Fruit fly (Drosophila melanogaster) whole organism, embryonic: ENCODE data around the gene CG42296.
A peak's percentile ranks its signal among the peaks of the same experiment; 100 is the strongest.

Experiments
- ATbp ChIP-seq: fragments of 200-800 bp; sonication (Bioruptor generic); optimal IDR thresholded peaks from 2 replicates; lab custom pipeline; 2017; ENCODE audit warnings: missing biosample characterization, mild to moderate bottlenecking, missing genetic modification characterization, missing genetic modification reagents
- Aef1 ChIP-seq: fragments of 200-800 bp; sonication (Bioruptor generic); IDR thresholded peaks from 3 replicates; pipeline ENCODE4 v1.3.6; 2022; ENCODE audit warnings: missing biosample characterization, missing genetic modification characterization
- Atf6 ChIP-seq: fragments of 200-800 bp; sonication (Bioruptor generic); IDR thresholded peaks from 2 replicates; pipeline ENCODE4 v1.3.6; 2022; ENCODE audit warnings: missing biosample characterization, missing genetic modification characterization
- B-H1 ChIP-seq: fragments of 200-800 bp; sonication (Bioruptor generic); IDR thresholded peaks from 3 replicates; pipeline ENCODE4 v1.3.6; 2022; ENCODE audit warnings: missing biosample characterization, missing genetic modification characterization
- Bdp1 ChIP-seq: fragments of 200-800 bp; sonication (Bioruptor generic); optimal IDR thresholded peaks from 3 replicates; lab custom pipeline; 2016; ENCODE audit warnings: missing biosample characterization, missing genetic modification characterization
- CG11093 ChIP-seq: fragments of 200-800 bp; sonication (Bioruptor generic); IDR thresholded peaks from 3 replicates; pipeline ENCODE4 v1.3.6; 2022; ENCODE audit warnings: missing biosample characterization, missing genetic modification characterization
- CG14050 ChIP-seq: fragments of 200-800 bp; sonication (Bioruptor generic); IDR thresholded peaks from 3 replicates; pipeline ENCODE4 v1.3.6; 2022; ENCODE audit warnings: missing biosample characterization, missing genetic modification characterization
- CG14710 ChIP-seq: fragments of 200-800 bp; sonication (Bioruptor generic); optimal IDR thresholded peaks from 3 replicates; lab custom pipeline; 2019; ENCODE audit warnings: missing biosample characterization, mild to moderate bottlenecking, missing genetic modification characterization, moderate library complexity
- CG16863 ChIP-seq: fragments of 200-800 bp; sonication (Bioruptor generic); optimal IDR thresholded peaks from 3 replicates; lab custom pipeline; 2016; ENCODE audit warnings: missing biosample characterization, missing genetic modification characterization
- CG1832 ChIP-seq: fragments of 200-800 bp; sonication (Bioruptor generic); optimal IDR thresholded peaks from 2 replicates; lab custom pipeline; 2017; ENCODE audit warnings: missing biosample characterization, mild to moderate bottlenecking, missing genetic modification characterization, inconsistent platforms
- CG18764 ChIP-seq: fragments of 200-800 bp; sonication (Bioruptor generic); optimal IDR thresholded peaks from 3 replicates; lab custom pipeline; 2016; ENCODE audit warnings: missing biosample characterization, missing genetic modification characterization
- CG2202 ChIP-seq: fragments of 200-800 bp; sonication (Bioruptor generic); optimal IDR thresholded peaks from 2 replicates; lab custom pipeline; 2018; ENCODE audit warnings: missing biosample characterization, mild to moderate bottlenecking, missing genetic modification characterization
- CG31365 ChIP-seq: fragments of 200-800 bp; sonication (Bioruptor generic); optimal IDR thresholded peaks from 2 replicates; lab custom pipeline; 2018; ENCODE audit warnings: missing biosample characterization, mild to moderate bottlenecking, missing genetic modification characterization
- CG7357 ChIP-seq: fragments of 200-800 bp; sonication (Bioruptor generic); IDR thresholded peaks from 3 replicates; pipeline ENCODE4 v1.3.6; 2022; ENCODE audit warnings: missing biosample characterization, missing genetic modification characterization
- CG9797 ChIP-seq: fragments of 200-800 bp; sonication (Bioruptor generic); optimal IDR thresholded peaks from 3 replicates; lab custom pipeline; 2018; ENCODE audit warnings: missing biosample characterization, mild to moderate bottlenecking, missing genetic modification characterization
- CTCF ChIP-seq: fragments of 200-800 bp; sonication (Bioruptor generic); optimal IDR thresholded peaks from 2 replicates; lab custom pipeline; 2017; ENCODE audit warnings: missing biosample characterization, mild to moderate bottlenecking, missing genetic modification characterization, moderate library complexity
- CkIIα-i1 ChIP-seq: fragments of 200-800 bp; sonication (Bioruptor generic); IDR thresholded peaks from 2 replicates; pipeline ENCODE4 v1.3.6; 2022; ENCODE audit warnings: missing biosample characterization, missing genetic modification characterization
- Dad ChIP-seq: fragments of 200-800 bp; sonication (Bioruptor generic); optimal IDR thresholded peaks from 3 replicates; lab custom pipeline; 2016; ENCODE audit warnings: missing biosample characterization, missing genetic modification characterization
- E2f1 ChIP-seq: fragments of 200-800 bp; sonication (Bioruptor generic); IDR thresholded peaks from 2 replicates; pipeline ENCODE4 v1.3.6; 2022; ENCODE audit warnings: missing biosample characterization, missing genetic modification characterization
- Jarid2 ChIP-seq: fragments of 200-800 bp; sonication (Bioruptor generic); optimal IDR thresholded peaks from 3 replicates; lab custom pipeline; 2017; ENCODE audit warnings: mild to moderate bottlenecking, missing biosample characterization, missing genetic modification reagents, missing genetic modification characterization
- Med ChIP-seq: fragments of 200-800 bp; sonication (Bioruptor generic); peaks from one replicate; lab custom pipeline; 2016; ENCODE audit warnings: missing biosample characterization, missing genetic modification characterization, mild to moderate bottlenecking, inconsistent platforms, moderate library complexity
- NC2β ChIP-seq: fragments of 200-800 bp; sonication (Bioruptor generic); optimal IDR thresholded peaks from 2 replicates; lab custom pipeline; 2016; ENCODE audit warnings: missing biosample characterization, missing genetic modification characterization
- Taf1 ChIP-seq: fragments of 200-800 bp; sonication (Bioruptor generic); IDR thresholded peaks from 2 replicates; pipeline ENCODE4 v1.3.6; 2022; ENCODE audit warnings: missing biosample characterization, missing genetic modification characterization
- abd-A ChIP-seq: fragments of 200-800 bp; sonication (Bioruptor generic); optimal IDR thresholded peaks from 3 replicates; lab custom pipeline; 2019; ENCODE audit warnings: missing biosample characterization, mild to moderate bottlenecking, missing genetic modification characterization, moderate library complexity
- bsh ChIP-seq, 2 experiments: fragments of 200-800 bp; sonication (Bioruptor generic); optimal IDR thresholded peaks; 2 replicates each; lab custom pipeline; 2017 to 2018; ENCODE audit warnings: mild to moderate bottlenecking in 2 of 2, missing biosample characterization in 2 of 2, missing genetic modification characterization in 2 of 2, moderate library complexity in 1 of 2
- cas ChIP-seq: fragments of 200-800 bp; sonication (Bioruptor generic); IDR thresholded peaks from 2 replicates; pipeline ENCODE4 v1.3.6; 2022; ENCODE audit warnings: missing biosample characterization, missing genetic modification characterization
- chif ChIP-seq, 2 experiments: fragments of 200-800 bp; sonication (Bioruptor generic); optimal IDR thresholded peaks; 3 replicates each; lab custom pipeline; 2016; ENCODE audit warnings: missing biosample characterization in 2 of 2, missing genetic modification characterization in 2 of 2
- chinmo ChIP-seq: fragments of 200-800 bp; sonication (Bioruptor generic); IDR thresholded peaks from 4 replicates; pipeline ENCODE4 v1.3.6; 2022; ENCODE audit warnings: missing biosample characterization, missing genetic modification characterization; ENCODE audit not compliant: partially characterized antibody
- cwo ChIP-seq: fragments of 200-800 bp; sonication (Bioruptor generic); optimal IDR thresholded peaks from 3 replicates; lab custom pipeline; 2017; ENCODE audit warnings: missing biosample characterization, missing genetic modification characterization, mild to moderate bottlenecking, moderate library complexity, missing genetic modification reagents
- dmrt99B ChIP-seq: fragments of 200-800 bp; sonication (Bioruptor generic); optimal IDR thresholded peaks from 2 replicates; lab custom pipeline; 2018; ENCODE audit warnings: missing biosample characterization, mild to moderate bottlenecking, missing genetic modification characterization, moderate library complexity
- esg ChIP-seq: fragments of 200-800 bp; sonication (Bioruptor generic); conservative IDR thresholded peaks from 2 replicates; pipeline ENCODE4 v1.3.6; 2022; ENCODE audit warnings: missing biosample characterization, missing genetic modification characterization
- eyg ChIP-seq: fragments of 200-800 bp; sonication (Bioruptor generic); optimal IDR thresholded peaks from 3 replicates; lab custom pipeline; 2016; ENCODE audit warnings: missing biosample characterization, missing genetic modification characterization
- gce ChIP-seq: fragments of 200-800 bp; sonication (Bioruptor generic); IDR thresholded peaks from 3 replicates; pipeline ENCODE4 v1.3.6; 2022; ENCODE audit warnings: missing biosample characterization, missing genetic modification characterization
- grn ChIP-seq: fragments of 200-800 bp; sonication (Bioruptor generic); optimal IDR thresholded peaks from 3 replicates; lab custom pipeline; 2017; ENCODE audit warnings: missing biosample characterization, missing genetic modification characterization
- inv ChIP-seq: fragments of 200-800 bp; sonication (Bioruptor generic); IDR thresholded peaks from 2 replicates; pipeline ENCODE4 v1.3.6; 2022; ENCODE audit warnings: missing biosample characterization, missing genetic modification characterization; ENCODE audit not compliant: partially characterized antibody
- kay ChIP-seq: fragments of 200-800 bp; sonication (Bioruptor generic); optimal IDR thresholded peaks from 2 replicates; lab custom pipeline; 2016; ENCODE audit warnings: missing biosample characterization, missing genetic modification characterization
- kni ChIP-seq: fragments of 200-800 bp; sonication (Bioruptor generic); optimal IDR thresholded peaks from 3 replicates; lab custom pipeline; 2017; ENCODE audit warnings: mild to moderate bottlenecking, missing biosample characterization, missing genetic modification reagents, missing genetic modification characterization
- lola ChIP-seq, 3 experiments: fragments of >200 bp in 2 of 3; fragments of 200-800 bp in 1 of 3; sonication (Bioruptor generic) in 1 of 3; optimal IDR thresholded peaks; 2 replicates each; lab custom pipeline; 2017 to 2019; ENCODE audit warnings: missing biosample characterization in 3 of 3, missing genetic modification characterization in 3 of 3, mild to moderate bottlenecking in 1 of 3, moderate library complexity in 1 of 3
- nerfin-2 ChIP-seq: fragments of 200-800 bp; sonication (Bioruptor generic); IDR thresholded peaks from 2 replicates; pipeline ENCODE4 v1.3.6; 2022; ENCODE audit warnings: missing biosample characterization, missing genetic modification characterization; ENCODE audit not compliant: partially characterized antibody
- nmo ChIP-seq: fragments of 200-800 bp; sonication (Bioruptor generic); optimal IDR thresholded peaks from 2 replicates; lab custom pipeline; 2018; ENCODE audit warnings: missing biosample characterization, mild to moderate bottlenecking, missing genetic modification characterization, moderate library complexity
- oc ChIP-seq: fragments of 200-800 bp; sonication (Bioruptor generic); optimal IDR thresholded peaks from 2 replicates; lab custom pipeline; 2018; ENCODE audit warnings: missing biosample characterization, mild to moderate bottlenecking, missing genetic modification characterization, moderate library complexity
- pzg ChIP-seq: fragments of 200-800 bp; sonication (Bioruptor generic); optimal IDR thresholded peaks from 3 replicates; lab custom pipeline; 2018; ENCODE audit warnings: missing biosample characterization, mild to moderate bottlenecking, missing genetic modification characterization, moderate library complexity
- rib ChIP-seq: fragments of 200-800 bp; sonication (Bioruptor generic); IDR thresholded peaks from 2 replicates; pipeline ENCODE4 v1.3.6; 2022; ENCODE audit warnings: missing biosample characterization, missing genetic modification characterization
- scrt ChIP-seq: fragments of 200-800 bp; sonication (Bioruptor generic); optimal IDR thresholded peaks from 2 replicates; lab custom pipeline; 2018; ENCODE audit warnings: missing biosample characterization, mild to moderate bottlenecking, missing genetic modification characterization, moderate library complexity
- sens ChIP-seq: fragments of 200-800 bp; sonication (Bioruptor generic); peaks from one replicate; lab custom pipeline; 2016; ENCODE audit warnings: missing biosample characterization, missing genetic modification characterization
- tll ChIP-seq, 2 experiments: fragments of 200-800 bp in 1 of 2; fragments of >200 bp in 1 of 2; sonication (Bioruptor generic) in 1 of 2; optimal IDR thresholded peaks; 2 replicates each; lab custom pipeline; 2017 to 2019; ENCODE audit warnings: missing biosample characterization in 2 of 2, missing genetic modification characterization in 2 of 2, mild to moderate bottlenecking in 1 of 2, moderate library complexity in 1 of 2
- tna ChIP-seq: fragments of 200-800 bp; sonication (Bioruptor generic); IDR thresholded peaks from 2 replicates; pipeline ENCODE4 v1.3.6; 2022; ENCODE audit warnings: missing biosample characterization, missing genetic modification characterization; ENCODE audit not compliant: partially characterized antibody
- trh ChIP-seq: fragments of 200-800 bp; sonication (Bioruptor generic); optimal IDR thresholded peaks from 2 replicates; lab custom pipeline; 2016; ENCODE audit warnings: missing biosample characterization, missing genetic modification characterization
- vnd ChIP-seq: fragments of 200-800 bp; sonication (Bioruptor generic); IDR thresholded peaks from 3 replicates; pipeline ENCODE4 v1.3.6; 2022; ENCODE audit warnings: missing biosample characterization, missing genetic modification characterization; ENCODE audit not compliant: partially characterized antibody
- vvl ChIP-seq: fragments of 200-800 bp; sonication (Bioruptor generic); IDR thresholded peaks from 2 replicates; pipeline ENCODE4 v1.3.6; 2022; ENCODE audit warnings: missing biosample characterization, missing genetic modification characterization

CG42296 gene

DNA sequence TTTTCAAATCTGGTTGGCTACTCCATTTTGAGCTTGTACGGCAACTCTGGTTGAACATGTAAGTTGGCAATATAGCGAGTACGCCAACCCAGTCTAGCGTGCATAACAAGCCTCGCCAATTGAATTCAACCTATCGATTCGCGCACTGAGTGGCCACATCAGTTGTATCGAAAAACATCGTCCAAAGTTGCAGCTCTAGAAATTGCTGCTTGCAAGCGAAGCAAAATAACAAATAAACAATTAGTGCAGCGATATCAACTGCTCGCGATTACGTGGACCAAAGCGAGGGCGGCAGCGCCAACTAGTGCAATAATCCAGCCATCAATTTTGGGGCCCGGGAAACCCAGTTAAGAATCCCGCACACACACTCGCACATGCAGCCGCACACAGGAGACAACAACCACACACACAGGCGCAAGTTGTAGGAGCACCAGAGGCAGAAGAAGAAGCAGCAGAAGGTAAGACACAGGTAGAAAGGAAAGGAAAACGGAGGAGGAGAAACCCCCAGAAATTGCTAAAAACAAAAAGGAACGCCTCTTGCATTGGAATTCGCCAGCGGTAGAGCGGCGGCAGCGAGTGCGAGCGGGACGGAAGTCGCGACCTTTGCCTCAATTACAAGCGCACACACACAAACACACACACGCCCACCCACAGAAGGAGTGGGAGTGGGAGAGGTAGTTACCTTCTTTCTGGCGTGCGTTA lies 1.9 kb upstream of the CG42296 start (continued):
- TF ChIP-seq abd-A = no peak
- no peak for TF ChIP-seq scrt (GFP tag; lab: Kevin White, UChicago)
- no peak for TF ChIP-seq Atf6
- no peak for TF ChIP-seq CG31365
- no peak for TF ChIP-seq kni
- no peak for TF ChIP-seq cwo (GFP tag; lab: Kevin White, UChicago)
- TF ChIP-seq chif (GFP tag; optimal IDR thresholded peaks at IDR 0.05; lab: Kevin White, UChicago) = no peak
- TF ChIP-seq oc (tag; lab: Kevin White, UChicago) = no peak
- TF ChIP-seq tna (GFP tag; lab: Robert Waterston, UW) = peak; percentile 86
- peak; percentile 55 for TF ChIP-seq Bdp1 (GFP tag; lab: Kevin White, UChicago)
- peak; percentile 99 for TF ChIP-seq pzg (GFP tag; lab: Kevin White, UChicago)
- peak; percentile 54 for TF ChIP-seq CTCF (GFP tag; lab: Kevin White, UChicago)
- no peak for TF ChIP-seq sens (GFP tag; lab: Kevin White, UChicago)
- no peak for TF ChIP-seq trh (GFP tag; lab: Kevin White, UChicago)
- TF ChIP-seq Aef1 (GFP tag; lab: Robert Waterston, UW) = no peak
- TF ChIP-seq lola (GFP tag; optimal IDR thresholded peaks at IDR 0.05; lab: Kevin White, UChicago) = no peak
- no peak for TF ChIP-seq CkIIα-i1
- no peak for TF ChIP-seq B-H1 (GFP tag; lab: Robert Waterston, UW)
- no peak for TF ChIP-seq rib
- no peak for TF ChIP-seq CG7357
- no peak for TF ChIP-seq Jarid2
- peak; percentile 78 for TF ChIP-seq CG14710 (tag; lab: Kevin White, UChicago)
- TF ChIP-seq E2f1 = no peak
- TF ChIP-seq NC2β (GFP tag; lab: Kevin White, UChicago) = peak; percentile 19
- TF ChIP-seq ATbp (GFP tag; lab: Kevin White, UChicago) = no peak
- peak; percentile 93 for TF ChIP-seq chinmo (GFP tag; lab: Robert Waterston, UW)
- no peak for TF ChIP-seq CG16863 (GFP tag; lab: Kevin White, UChicago)
- TF ChIP-seq bsh (GFP tag; optimal IDR thresholded peaks at IDR 0.05; lab: Kevin White, UChicago) = no peak
- peak; percentile 61 for TF ChIP-seq CG1832
- peak; percentile 63 for TF ChIP-seq CG9797
- TF ChIP-seq nmo (GFP tag; lab: Kevin White, UChicago) = peak; percentile 84
- no peak for TF ChIP-seq dmrt99B (tag; lab: Kevin White, UChicago)
- peak; percentile 94 for TF ChIP-seq inv (GFP tag; lab: Robert Waterston, UW)
- no peak for TF ChIP-seq cas (GFP tag; lab: Robert Waterston, UW)
- peak; percentile 90 for TF ChIP-seq Med (GFP tag; lab: Kevin White, UChicago)
- peak; percentile 19 for TF ChIP-seq CG18764
- peak; percentile 89 for TF ChIP-seq vnd
- TF ChIP-seq grn = no peak
- no peak for TF ChIP-seq tll (GFP tag; optimal IDR thresholded peaks at IDR 0.05; lab: Kevin White, UChicago)
- no peak for TF ChIP-seq CG2202 (tag; lab: Kevin White, UChicago)
- peak; percentile 21; the same call in 1 of the 2 replicates for TF ChIP-seq vvl (GFP tag; lab: Robert Waterston, UW)
- no peak for TF ChIP-seq esg (GFP tag; lab: Robert Waterston, UW)
- TF ChIP-seq nerfin-2 (GFP tag; lab: Robert Waterston, UW) = peak; percentile 76
- no peak for TF ChIP-seq kay (GFP tag; lab: Kevin White, UChicago)
- no peak for TF ChIP-seq CG11093
- TF ChIP-seq eyg (GFP tag; lab: Kevin White, UChicago) = no peak
- TF ChIP-seq Dad (GFP tag; lab: Kevin White, UChicago) = peak; percentile 31
- TF ChIP-seq Taf1 (GFP tag; lab: Robert Waterston, UW) = no peak
- TF ChIP-seq gce (GFP tag; lab: Robert Waterston, UW) = no peak
- TF ChIP-seq CG14050 (GFP tag; lab: Robert Waterston, UW) = no peak
